Worm (Caenorhabditis elegans) whole organism, L2 larva: Measurements from ENCODE around the gene F54D5.3.

Experiments
- C34F6.9 ChIP-seq: fragments of 150-350 bp; optimal IDR thresholded peaks from 2 replicates; lab custom pipeline; 2014; ENCODE audit warnings: missing biosample characterization, missing genetic modification characterization
- F13H6.1 ChIP-seq: sonication (generic microtip); optimal IDR thresholded peaks from 2 replicates; lab custom pipeline; 2016; ENCODE audit warnings: missing genetic modification characterization, missing compliant biosample characterization
- aly-2 ChIP-seq: fragments of 150-350 bp; optimal IDR thresholded peaks from 2 replicates; lab custom pipeline; 2014; ENCODE audit warnings: missing biosample characterization, missing genetic modification characterization
- ama-1 ChIP-seq: fragments of 150-350 bp; optimal IDR thresholded peaks from 2 replicates; lab custom pipeline; 2018; ENCODE audit warnings: inconsistent platforms
- lin-39 ChIP-seq: fragments of 150-350 bp; optimal IDR thresholded peaks from 2 replicates; lab custom pipeline; 2014; ENCODE audit warnings: missing biosample characterization, missing genetic modification reagents, missing genetic modification characterization
- nhr-11 ChIP-seq: fragments of 150-350 bp; optimal IDR thresholded peaks from 2 replicates; lab custom pipeline; 2014; ENCODE audit warnings: missing biosample characterization, missing genetic modification characterization
- nhr-6 ChIP-seq: fragments of 150-350 bp; optimal IDR thresholded peaks from 2 replicates; lab custom pipeline; 2014; ENCODE audit warnings: missing biosample characterization, missing genetic modification characterization
- skn-1 ChIP-seq: sonication (generic microtip); optimal IDR thresholded peaks from 2 replicates; lab custom pipeline; 2017; ENCODE audit warnings: missing biosample characterization, missing genetic modification characterization
- zag-1 ChIP-seq: fragments of 150-350 bp; optimal IDR thresholded peaks from 2 replicates; lab custom pipeline; 2014; ENCODE audit warnings: missing biosample characterization, missing genetic modification characterization
- ztf-11 ChIP-seq: sonication (generic microtip); optimal IDR thresholded peaks from 2 replicates; lab custom pipeline; 2017; ENCODE audit warnings: missing biosample characterization, missing genetic modification characterization

ce11 chrII:11599751-11600150 is 28.1 kb downstream of the F54D5.3 start, which contains the start of gene npp-5:
- TF ChIP-seq nhr-6 (tag; lab: Kevin White, UChicago) (no peak), lin-39 (tag; lab: Kevin White, UChicago) (no peak), aly-2 (tag; lab: Kevin White, UChicago) (no peak), ztf-11 (tag; lab: Kevin White, UChicago) (no peak), nhr-11 (tag; lab: Kevin White, UChicago) (no peak), ama-1 (lab: Kevin White, UChicago) (no peak), skn-1 (no peak), F13H6.1 (tag; lab: Kevin White, UChicago) (no peak), C34F6.9 (tag; lab: Kevin White, UChicago) (peak; percentile 50), zag-1 (tag; lab: Kevin White, UChicago) (no peak)
